Worm (Caenorhabditis elegans): ENCODE data around the gene T27A10.6.
A peak's percentile ranks its signal among the peaks of the same experiment; 100 is the strongest.

T27A10.6 gene

DNA sequence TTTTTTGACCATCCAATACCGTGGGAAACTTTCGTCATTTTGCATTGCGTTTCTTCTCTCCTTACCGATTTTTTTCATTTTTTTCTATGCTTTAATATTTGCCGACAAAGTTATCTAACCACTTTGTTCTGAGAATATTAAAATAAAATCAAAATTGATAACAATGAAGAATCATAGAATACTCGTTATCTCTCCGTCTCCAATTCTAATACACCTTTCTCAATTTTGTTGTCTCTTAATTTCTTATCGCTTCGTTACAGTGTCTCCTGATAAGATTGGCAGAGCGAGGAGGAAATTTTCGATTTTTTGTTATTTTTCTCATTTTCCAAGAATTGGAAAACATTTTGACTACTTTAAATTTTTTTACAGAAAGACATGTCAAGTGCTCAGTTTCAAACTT lies 19.9 kb downstream of the T27A10.6 start, which contains the start of gene ckc-1 (continued):
- TF ChIP-seq D1046.2 (GFP tag; IDR thresholded peaks at IDR 0.05) = no peak

- TF ChIP-seq lim-7 (GFP tag; IDR thresholded peaks at IDR 0.05) (no peak), nhr-111 (GFP tag; optimal IDR thresholded peaks at IDR 0.05) (no peak), Y105C5A.15 (GFP tag; IDR thresholded peaks at IDR 0.05) (no peak), Y5F2A.4 (GFP tag; optimal IDR thresholded peaks at IDR 0.05) (no peak), cey-2 (tag; optimal IDR thresholded peaks at IDR 0.05; ENCODE audit: borderline replicate concordance, insufficient read depth) (no peak), mxl-3 (GFP tag; optimal IDR thresholded peaks at IDR 0.05) (no peak), daf-19 (GFP tag; conservative IDR thresholded peaks at IDR 0.05) (no peak), zip-2 (tag; optimal IDR thresholded peaks at IDR 0.05) (no peak), F26F4.8 (GFP tag; conservative IDR thresholded peaks at IDR 0.05) (no peak), zfp-2 (tag; optimal IDR thresholded peaks at IDR 0.05) (no peak), mep-1 (tag; optimal IDR thresholded peaks at IDR 0.05) (no peak), daf-8 (GFP tag; IDR thresholded peaks at IDR 0.05) (no peak), dmd-6 (GFP tag; IDR thresholded peaks at IDR 0.05) (no peak), nhr-42 (GFP tag; IDR thresholded peaks at IDR 0.05) (no peak), sdz-12 (GFP tag; optimal IDR thresholded peaks at IDR 0.05) (no peak), arid-1 (GFP tag; conservative IDR thresholded peaks at IDR 0.05) (no peak), ctbp-1 (GFP tag; IDR thresholded peaks at IDR 0.05) (no peak)
Observed at ce11 chrX:3573482-3573881, 22.7 kb downstream of the T27A10.6 start, which contains the start of gene T27A10.5. TSS of gene T27A10.5 (minus strand) at chrX:3573582.

- TF ChIP-seq T20F7.1 (GFP tag; optimal IDR thresholded peaks at IDR 0.05) = peak; percentile 0
- no peak for TF ChIP-seq gei-8 (GFP tag; optimal IDR thresholded peaks at IDR 0.05)
- TF ChIP-seq tra-1 (GFP tag; IDR thresholded peaks at IDR 0.05) = peak; percentile 96
- TF ChIP-seq daf-19 (GFP tag; conservative IDR thresholded peaks at IDR 0.05) = no peak
- TF ChIP-seq dmd-6 (GFP tag; IDR thresholded peaks at IDR 0.05) = peak; percentile 97
Observed at ce11 chrX:3572490-3572889, 23.7 kb downstream of the T27A10.6 start, which contains the start of gene vit-3. TSS of gene vit-3 (minus strand) at chrX:3572549.

DNA sequence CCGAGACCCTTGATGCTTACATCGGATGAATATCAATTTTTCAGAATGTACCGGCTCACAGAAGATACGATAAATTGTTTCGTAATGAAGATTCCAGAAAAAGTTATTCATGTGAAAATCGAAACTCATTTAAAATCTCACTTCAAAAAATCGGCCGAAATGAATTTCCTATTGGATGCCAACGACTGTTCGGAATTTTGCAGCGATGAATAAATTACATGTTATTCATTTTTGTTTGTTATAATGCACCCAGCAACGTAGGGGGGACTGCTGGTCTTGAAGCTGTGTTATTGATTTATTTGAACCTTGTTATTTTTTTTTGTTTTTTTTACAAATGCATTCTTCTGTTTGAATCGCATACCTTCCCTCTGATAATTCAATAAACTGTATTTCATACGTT lies 29.3 kb downstream of the T27A10.6 start:
- no peak for TF ChIP-seq mes-2 (tag; optimal IDR thresholded peaks at IDR 0.05; ENCODE audit: poor library complexity, severe bottlenecking)
- TF ChIP-seq daf-19 (GFP tag; conservative IDR thresholded peaks at IDR 0.05) = no peak
- TF ChIP-seq zfp-3 (GFP tag; conservative IDR thresholded peaks at IDR 0.05) = peak; percentile 77
- no peak for TF ChIP-seq lin-15B (tag; optimal IDR thresholded peaks at IDR 0.05)
- no peak for TF ChIP-seq lin-29 (GFP tag; IDR thresholded peaks at IDR 0.05)

ce11 chrX:3563903-3564302 lies 32.2 kb downstream of the T27A10.6 start, which contains the start of gene vit-4:
TSS of gene vit-4 (minus strand) at chrX:3563965.
- peak; percentile 77; the same call in 1 of the 2 replicates for TF ChIP-seq tra-1 (GFP tag; IDR thresholded peaks at IDR 0.05)
- TF ChIP-seq dmd-6 (GFP tag; IDR thresholded peaks at IDR 0.05) = peak; percentile 93
- TF ChIP-seq snpc-4 (tag; optimal IDR thresholded peaks at IDR 0.05) = no peak

- TF ChIP-seq dve-1 (tag; optimal IDR thresholded peaks at IDR 0.05; ENCODE audit: insufficient read depth) = peak; percentile 18
- no peak for TF ChIP-seq ama-1 (optimal IDR thresholded peaks at IDR 0.05)
- no peak for TF ChIP-seq daf-16 (GFP tag; optimal IDR thresholded peaks at IDR 0.05)
- TF ChIP-seq daf-16 (tag; optimal IDR thresholded peaks at IDR 0.05) = peak; percentile 37
- TF ChIP-seq nhr-28 (tag; optimal IDR thresholded peaks at IDR 0.05) = peak; percentile 68
- peak; percentile 7 for TF ChIP-seq nhr-77 (tag; optimal IDR thresholded peaks at IDR 0.05)
- peak; percentile 83 for TF ChIP-seq pqm-1 (tag; optimal IDR thresholded peaks at IDR 0.05)
- peak; percentile 50 for TF ChIP-seq hlh-11 (tag; optimal IDR thresholded peaks at IDR 0.05)
- TF ChIP-seq dmd-6 (GFP tag; IDR thresholded peaks at IDR 0.05) = peak; percentile 77
- no peak for TF ChIP-seq F44E2.7 (GFP tag; IDR thresholded peaks at IDR 0.05)
Observed at ce11 chrX:3555930-3556329, 40.2 kb downstream of the T27A10.6 start.
